Fruit fly (Drosophila melanogaster) Kc167 (cell line): ENCODE measurements around the gene CG14960.

Source experiments
- Sin3A ChIP-seq: fragments of >200 bp; optimal IDR thresholded peaks from 2 replicates; lab custom pipeline; 2018; ENCODE audit warnings: missing external identifiers
- h ChIP-seq: fragments of >200 bp; optimal IDR thresholded peaks from 3 replicates; lab custom pipeline; 2018; ENCODE audit warnings: missing external identifiers
- psq ChIP-seq: fragments of >200 bp; optimal IDR thresholded peaks from 2 replicates; lab custom pipeline; 2017; ENCODE audit warnings: missing external identifiers

DNA sequence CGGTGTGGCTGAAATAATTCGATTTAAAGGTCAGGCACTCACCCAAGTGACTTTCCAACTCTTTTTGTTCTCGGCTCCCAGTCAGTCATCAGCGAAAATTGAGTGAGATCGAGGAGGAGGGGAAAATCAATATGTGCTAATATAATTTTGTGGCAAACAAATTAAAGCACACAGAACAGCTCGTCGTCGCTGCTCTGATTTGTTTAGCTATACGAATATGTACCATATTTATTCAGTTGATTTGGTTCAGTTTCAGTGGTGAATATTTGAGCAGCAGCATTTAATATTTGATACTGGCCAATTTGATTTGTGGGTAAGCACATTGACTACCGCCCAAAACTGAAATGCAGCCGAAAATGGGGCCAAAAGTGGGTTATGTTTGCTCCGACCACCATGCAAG, 34.6 kb downstream of the CG14960 start:
- no peak for TF ChIP-seq psq (lab: Kevin White, UChicago)
- no peak for TF ChIP-seq h (lab: Kevin White, UChicago)
- no peak for TF ChIP-seq Sin3A (lab: Kevin White, UChicago)
